Worm (Caenorhabditis elegans) whole organism, L4 larva: ENCODE results near the gene T22F3.7.

Source experiments
- F49E8.2 ChIP-seq: sonication (generic microtip); optimal IDR thresholded peaks from 2 replicates; lab custom pipeline; 2016; ENCODE audit warnings: missing compliant biosample characterization, mild to moderate bottlenecking, missing genetic modification characterization, borderline replicate concordance
- T20F7.1 ChIP-seq: fragments of 200-800 bp; sonication (Bioruptor generic); optimal IDR thresholded peaks from 2 replicates; lab custom pipeline; 2018; ENCODE audit warnings: mild to moderate bottlenecking, missing genetic modification characterization, missing compliant biosample characterization
- Y5F2A.4 ChIP-seq: fragments of 200-800 bp; sonication (Bioruptor generic); optimal IDR thresholded peaks from 2 replicates; lab custom pipeline; 2018; ENCODE audit warnings: mild to moderate bottlenecking, missing genetic modification characterization, missing compliant biosample characterization
- aha-1 ChIP-seq: fragments of 150-350 bp; peaks from one replicate; lab custom pipeline; 2014; ENCODE audit warnings: missing biosample characterization, missing genetic modification characterization
- arid-1 ChIP-seq: fragments of 200-800 bp; sonication (Bioruptor generic); conservative IDR thresholded peaks from 2 replicates; pipeline ENCODE4 v1.3.6; 2022; ENCODE audit warnings: missing genetic modification reagents, missing genetic modification characterization, missing compliant biosample characterization
- ceh-82 ChIP-seq: sonication (generic microtip); optimal IDR thresholded peaks from 2 replicates; lab custom pipeline; 2017; ENCODE audit warnings: missing biosample characterization, missing genetic modification characterization
- ces-1 ChIP-seq: fragments of 150-350 bp; sonication (generic microtip); optimal IDR thresholded peaks from 4 replicates; lab custom pipeline; 2014; ENCODE audit warnings: missing biosample characterization, missing genetic modification reagents, missing genetic modification characterization
- cey-2 ChIP-seq: sonication (generic microtip); optimal IDR thresholded peaks from 3 replicates; lab custom pipeline; 2017; ENCODE audit warnings: missing genetic modification characterization, mild to moderate bottlenecking, missing compliant biosample characterization, antibody characterized with exemption, borderline replicate concordance; ENCODE audit not compliant: insufficient read depth
- ctbp-1 ChIP-seq: fragments of 200-800 bp; sonication (Bioruptor generic); IDR thresholded peaks from 2 replicates; pipeline ENCODE4 v1.3.6; 2022; ENCODE audit warnings: missing genetic modification reagents, missing genetic modification characterization, missing compliant biosample characterization
- daf-12 ChIP-seq: fragments of 150-350 bp; optimal IDR thresholded peaks from 2 replicates; lab custom pipeline; 2014; ENCODE audit warnings: missing biosample characterization, missing genetic modification reagents, missing genetic modification characterization
- daf-16 ChIP-seq, 3 experiments: sonication (generic microtip); optimal IDR thresholded peaks; 2 replicates each; lab custom pipeline; 2016 to 2017; ENCODE audit warnings: missing genetic modification characterization in 3 of 3, missing genetic modification reagents in 3 of 3, mild to moderate bottlenecking in 2 of 3, missing compliant biosample characterization in 2 of 3, missing biosample characterization in 1 of 3, moderate library complexity in 1 of 3
- daf-19 ChIP-seq: fragments of 200-800 bp; sonication (Bioruptor generic); conservative IDR thresholded peaks from 2 replicates; pipeline ENCODE4 v1.3.6; 2022; ENCODE audit warnings: missing genetic modification characterization, missing compliant biosample characterization
- dmd-6 ChIP-seq: fragments of 200-800 bp; sonication (Bioruptor generic); IDR thresholded peaks from 2 replicates; pipeline ENCODE4 v1.3.6; 2022; ENCODE audit warnings: missing genetic modification reagents, missing genetic modification characterization, missing compliant biosample characterization
- dmd-8 ChIP-seq: fragments of 200-800 bp; sonication (Bioruptor generic); IDR thresholded peaks from 2 replicates; pipeline ENCODE4 v1.3.6; 2022; ENCODE audit warnings: missing genetic modification characterization, missing compliant biosample characterization
- dmd-9 ChIP-seq: fragments of 200-800 bp; sonication (Bioruptor generic); IDR thresholded peaks from 2 replicates; pipeline ENCODE4 v1.3.6; 2022; ENCODE audit warnings: missing genetic modification reagents, missing genetic modification characterization, missing compliant biosample characterization
- duxl-1 ChIP-seq: sonication (generic microtip); optimal IDR thresholded peaks from 2 replicates; lab custom pipeline; 2016; ENCODE audit warnings: mild to moderate bottlenecking, missing genetic modification characterization, moderate library complexity, missing compliant biosample characterization; ENCODE audit not compliant: poor library complexity
- egl-27 ChIP-seq: sonication (generic microtip); optimal IDR thresholded peaks from 3 replicates; lab custom pipeline; 2017; ENCODE audit warnings: missing biosample characterization, missing genetic modification reagents, missing genetic modification characterization
- gei-8 ChIP-seq: fragments of 200-800 bp; sonication (Bioruptor generic); optimal IDR thresholded peaks from 2 replicates; lab custom pipeline; 2018; ENCODE audit warnings: mild to moderate bottlenecking, missing genetic modification characterization, missing compliant biosample characterization
- hif-1 ChIP-seq, 2 experiments: sonication (generic microtip); optimal IDR thresholded peaks; 2 replicates each; lab custom pipeline; 2016 to 2017; ENCODE audit warnings: missing compliant biosample characterization in 2 of 2, missing genetic modification characterization in 2 of 2, missing genetic modification reagents in 2 of 2, missing genotype in 2 of 2, mild to moderate bottlenecking in 1 of 2
- hlh-11 ChIP-seq: fragments of 200-800 bp; sonication (Bioruptor generic); optimal IDR thresholded peaks from 2 replicates; lab custom pipeline; 2018; ENCODE audit warnings: mild to moderate bottlenecking, missing genetic modification characterization, missing compliant biosample characterization
- hlh-30 ChIP-seq: sonication (generic microtip); optimal IDR thresholded peaks from 2 replicates; lab custom pipeline; 2017; ENCODE audit warnings: antibody characterized with exemption, mild to moderate bottlenecking, missing genetic modification characterization, missing compliant biosample characterization; ENCODE audit not compliant: insufficient read depth
- hmg-1.1 ChIP-seq: fragments of 200-800 bp; sonication (Bioruptor generic); IDR thresholded peaks from 2 replicates; pipeline ENCODE4 v1.3.6; 2022; ENCODE audit warnings: missing genetic modification reagents, missing genetic modification characterization, missing compliant biosample characterization
- jun-1 ChIP-seq: fragments of 150-350 bp; optimal IDR thresholded peaks from 2 replicates; lab custom pipeline; 2014; ENCODE audit warnings: missing biosample characterization, missing genetic modification reagents, missing genetic modification characterization
- lim-7 ChIP-seq: fragments of 200-800 bp; sonication (Bioruptor generic); IDR thresholded peaks from 2 replicates; pipeline ENCODE4 v1.3.6; 2022; ENCODE audit warnings: missing genetic modification characterization, missing compliant biosample characterization
- lin-38 ChIP-seq: fragments of 200-800 bp; sonication (Bioruptor generic); IDR thresholded peaks from 2 replicates; pipeline ENCODE4 v1.3.6; 2022; ENCODE audit warnings: missing genetic modification reagents, missing genetic modification characterization, missing compliant biosample characterization
- madf-5 ChIP-seq, 2 experiments: fragments of 200-800 bp; sonication (Bioruptor generic); IDR thresholded peaks; 2 replicates each; pipeline ENCODE4 v1.3.6; 2022; ENCODE audit warnings: missing compliant biosample characterization in 2 of 2, missing genetic modification characterization in 2 of 2
- madf-9 ChIP-seq: fragments of 200-800 bp; sonication (Bioruptor generic); conservative IDR thresholded peaks from 2 replicates; pipeline ENCODE4 v1.3.6; 2022; ENCODE audit warnings: missing genetic modification reagents, missing genetic modification characterization, missing compliant biosample characterization
- mdl-1 ChIP-seq, 2 experiments: fragments of 150-350 bp in 1 of 2; sonication (generic microtip) in 1 of 2; optimal IDR thresholded peaks; 2 replicates each; lab custom pipeline; 2014 to 2017; ENCODE audit warnings: missing biosample characterization in 2 of 2, missing genetic modification characterization in 2 of 2
- mep-1 ChIP-seq: fragments of 150-350 bp; sonication (generic microtip); optimal IDR thresholded peaks from 3 replicates; lab custom pipeline; 2014; ENCODE audit warnings: missing biosample characterization, missing genetic modification characterization
- mes-2 ChIP-seq: sonication (generic microtip); optimal IDR thresholded peaks from 2 replicates; lab custom pipeline; 2016; ENCODE audit warnings: missing genotype, mild to moderate bottlenecking, missing genetic modification characterization, missing compliant biosample characterization; ENCODE audit not compliant: poor library complexity, severe bottlenecking
- nhr-102 ChIP-seq: sonication (generic microtip); optimal IDR thresholded peaks from 2 replicates; lab custom pipeline; 2016; ENCODE audit warnings: mild to moderate bottlenecking, missing genetic modification characterization, moderate library complexity, missing compliant biosample characterization
- nhr-111 ChIP-seq: fragments of 200-800 bp; sonication (Bioruptor generic); optimal IDR thresholded peaks from 2 replicates; lab custom pipeline; 2018; ENCODE audit warnings: mild to moderate bottlenecking, missing genetic modification characterization, missing compliant biosample characterization
- nhr-237 ChIP-seq: sonication (generic microtip); optimal IDR thresholded peaks from 2 replicates; lab custom pipeline; 2017; ENCODE audit warnings: missing biosample characterization, missing genetic modification characterization
- nhr-25 ChIP-seq: sonication (generic microtip); optimal IDR thresholded peaks from 2 replicates; lab custom pipeline; 2017; ENCODE audit warnings: missing genetic modification characterization, mild to moderate bottlenecking, missing compliant biosample characterization, antibody characterized with exemption, moderate library complexity, borderline replicate concordance; ENCODE audit not compliant: insufficient read depth
- nhr-41 ChIP-seq: fragments of 200-800 bp; sonication (Bioruptor generic); IDR thresholded peaks from 2 replicates; pipeline ENCODE4 v1.3.6; 2022; ENCODE audit warnings: missing genetic modification reagents, missing genetic modification characterization, missing compliant biosample characterization
- nhr-48 ChIP-seq: sonication (generic microtip); optimal IDR thresholded peaks from 2 replicates; lab custom pipeline; 2016; ENCODE audit warnings: mild to moderate bottlenecking, missing genetic modification characterization, missing compliant biosample characterization
- pha-4 ChIP-seq, 2 experiments: fragments of 150-350 bp in 1 of 2; fragments of 200-800 bp in 1 of 2; sonication (Bioruptor generic) in 1 of 2; IDR thresholded peaks in 1 of 2; optimal IDR thresholded peaks in 1 of 2; 2 replicates each; pipeline versions ENCODE4 v1.3.6 to Lab custom; 2014 to 2022; ENCODE audit warnings: missing genetic modification characterization in 2 of 2, missing genetic modification reagents in 2 of 2, missing biosample characterization in 1 of 2, missing compliant biosample characterization in 1 of 2
- snpc-1.2 ChIP-seq: fragments of 200-800 bp; sonication (Bioruptor generic); IDR thresholded peaks from 2 replicates; pipeline ENCODE4 v1.3.6; 2022; ENCODE audit warnings: missing genetic modification reagents, missing genetic modification characterization, missing compliant biosample characterization
- tag-97 ChIP-seq: fragments of 200-800 bp; sonication (Bioruptor generic); IDR thresholded peaks from 2 replicates; pipeline ENCODE4 v1.3.6; 2022; ENCODE audit warnings: missing genetic modification characterization, missing compliant biosample characterization
- unc-39 ChIP-seq: sonication (generic microtip); optimal IDR thresholded peaks from 2 replicates; lab custom pipeline; 2017; ENCODE audit warnings: missing biosample characterization, missing genetic modification characterization
- unc-62 ChIP-seq, 3 experiments: fragments of 150-350 bp in 1 of 3; sonication (generic microtip); optimal IDR thresholded peaks in 2 of 3; peaks in 1 of 3; 1 replicate in 1 of 3; 2 replicates in 2 of 3; lab custom pipeline; 2014 to 2017; ENCODE audit warnings: missing biosample characterization in 3 of 3, missing genetic modification characterization in 3 of 3, missing genetic modification reagents in 3 of 3, missing genotype in 1 of 3
- zip-11 ChIP-seq: fragments of 200-800 bp; sonication (Bioruptor generic); IDR thresholded peaks from 2 replicates; pipeline ENCODE4 v1.3.6; 2022; ENCODE audit warnings: missing genetic modification characterization, missing compliant biosample characterization
- zip-2 ChIP-seq: fragments of 150-350 bp; optimal IDR thresholded peaks from 2 replicates; lab custom pipeline; 2014; ENCODE audit warnings: missing biosample characterization, missing genetic modification characterization
- ztf-11 ChIP-seq: fragments of 150-350 bp; optimal IDR thresholded peaks from 2 replicates; lab custom pipeline; 2014; ENCODE audit warnings: missing biosample characterization, missing genetic modification characterization
- ztf-7 ChIP-seq: fragments of 150-350 bp; optimal IDR thresholded peaks from 2 replicates; lab custom pipeline; 2014; ENCODE audit warnings: missing biosample characterization, missing genetic modification characterization

T22F3.7 gene

DNA sequence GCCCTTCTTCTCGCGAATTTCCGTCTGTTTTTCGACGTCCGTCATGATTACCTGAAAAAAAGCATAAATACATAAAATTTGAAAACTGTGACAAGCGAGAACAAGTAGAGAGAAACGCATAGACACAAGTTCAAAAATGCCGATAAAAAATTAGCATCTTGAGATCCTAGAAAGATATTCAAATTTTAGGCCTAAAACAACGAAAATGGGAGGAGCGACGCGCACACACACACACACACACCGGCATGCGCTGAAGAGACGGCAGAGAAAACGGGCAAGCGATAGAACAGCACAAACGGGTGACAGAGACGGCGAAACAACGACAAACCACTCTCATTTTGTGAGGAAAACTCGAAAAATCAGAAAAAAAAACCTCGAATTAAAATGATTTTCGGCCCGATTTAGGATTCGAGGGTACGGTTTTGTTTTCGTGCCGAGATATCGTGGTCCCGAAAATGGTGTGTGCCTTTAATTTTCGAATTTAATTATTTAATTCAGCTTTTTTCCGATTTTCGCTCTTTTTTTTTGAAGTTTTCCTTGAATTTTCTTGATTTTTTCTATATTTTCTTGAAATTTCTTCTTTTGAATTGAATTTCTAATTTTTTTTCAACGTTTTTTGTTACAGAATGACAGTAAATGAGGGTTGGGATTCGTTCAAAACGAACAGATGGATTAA, 14.3 kb downstream of the T22F3.7 start, which contains the start of the genes rpl-11.1 and T22F3.2 (continued):
- TF ChIP-seq unc-62 (GFP tag; optimal IDR thresholded peaks at IDR 0.05 in 1 of 2; lab: Kevin White, UChicago) (peak in 1 of 2 experiments; percentile 47), unc-62 (tag; optimal IDR thresholded peaks at IDR 0.05; lab: Kevin White, UChicago) (no peak), unc-39 (tag; lab: Kevin White, UChicago) (no peak), zip-11 (GFP tag; lab: Robert Waterston, UW) (no peak), nhr-48 (tag; lab: Kevin White, UChicago) (no peak), mdl-1 (tag; optimal IDR thresholded peaks at IDR 0.05; lab: Kevin White, UChicago) (peak in 1 of 2 experiments; percentile 34), ztf-7 (tag; lab: Kevin White, UChicago) (no peak), hlh-30 (tag; lab: Kevin White, UChicago) (peak; percentile 22), daf-16 (GFP tag; optimal IDR thresholded peaks at IDR 0.05; lab: Kevin White, UChicago) (no peak), daf-16 (tag; optimal IDR thresholded peaks at IDR 0.05; lab: Kevin White, UChicago) (peak; percentile 9), nhr-102 (no peak), dmd-6 (GFP tag; lab: Robert Waterston, UW) (no peak), nhr-237 (no peak), cey-2 (tag; lab: Kevin White, UChicago) (no peak), pha-4 (GFP tag; IDR thresholded peaks at IDR 0.05; lab: Robert Waterston, UW) (no peak), pha-4 (tag; optimal IDR thresholded peaks at IDR 0.05; lab: Kevin White, UChicago) (no peak)

DNA sequence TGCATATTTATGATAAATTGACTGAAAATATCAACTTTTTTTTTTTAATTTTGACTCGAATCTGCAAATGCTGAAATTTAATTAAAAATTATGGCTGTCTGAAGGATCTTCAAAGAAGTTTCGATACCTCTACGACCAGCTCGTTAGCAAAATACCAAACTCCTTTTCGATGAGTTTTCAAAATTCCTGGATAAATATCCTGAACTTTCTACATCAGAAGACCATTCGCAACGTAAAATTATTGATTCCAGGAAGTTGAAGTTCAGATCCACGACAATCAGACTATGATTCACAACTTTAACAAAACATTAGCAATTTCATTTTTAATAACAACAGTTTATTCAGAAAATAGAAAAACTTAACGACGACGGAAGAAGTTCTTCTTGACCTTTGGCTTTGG, 15.5 kb downstream of the T22F3.7 start:
- TF ChIP-seq nhr-111 (GFP tag; lab: Kevin White, UChicago) (no peak), lim-7 (no peak), tag-97 (GFP tag; lab: Robert Waterston, UW) (no peak), nhr-25 (no peak), mes-2 (no peak), ceh-82 (tag; lab: Kevin White, UChicago) (no peak), hlh-11 (tag; lab: Kevin White, UChicago) (no peak), madf-9 (GFP tag; lab: Robert Waterston, UW) (no peak), gei-8 (GFP tag; lab: Kevin White, UChicago) (no peak), T20F7.1 (no peak), Y5F2A.4 (no peak), duxl-1 (tag; lab: Kevin White, UChicago) (no peak), dmd-9 (GFP tag; lab: Robert Waterston, UW) (no peak), dmd-8 (GFP tag; lab: Robert Waterston, UW) (peak; percentile 40; the same call in 1 of the 2 replicates), ctbp-1 (GFP tag; lab: Robert Waterston, UW) (peak; percentile 13; the same call in 1 of the 2 replicates), F49E8.2 (peak; percentile 88), ces-1 (GFP tag; lab: Kevin White, UChicago) (no peak), jun-1 (tag; lab: Kevin White, UChicago) (no peak), cey-2 (tag; lab: Kevin White, UChicago) (no peak), ztf-11 (tag; lab: Kevin White, UChicago) (no peak), hlh-30 (tag; lab: Kevin White, UChicago) (no peak), nhr-48 (tag; lab: Kevin White, UChicago) (no peak), hif-1 (tag; optimal IDR thresholded peaks at IDR 0.05; lab: Kevin White, UChicago) (no peak), daf-19 (GFP tag; lab: Robert Waterston, UW) (no peak), zip-2 (tag; lab: Kevin White, UChicago) (no peak), mep-1 (tag; lab: Kevin White, UChicago) (no peak), snpc-1.2 (GFP tag; lab: Robert Waterston, UW) (peak; percentile 74), hmg-1.1 (GFP tag; lab: Robert Waterston, UW) (no peak), egl-27 (no peak), madf-5 (GFP tag; IDR thresholded peaks at IDR 0.05; lab: Robert Waterston, UW) (no peak), nhr-41 (no peak), arid-1 (GFP tag; lab: Robert Waterston, UW) (peak; percentile 51; the same call in 1 of the 2 replicates), lin-38 (peak; percentile 57), aha-1 (tag; lab: Kevin White, UChicago) (peak; percentile 30), daf-12 (tag; lab: Kevin White, UChicago) (no peak)
